Worm (Caenorhabditis elegans) whole organism, L4 larva: Measurements from ENCODE around the gene atx-3.

Experiments
- D1046.2 ChIP-seq: fragments of 200-800 bp; sonication (Bioruptor generic); IDR thresholded peaks from 2 replicates; pipeline ENCODE4 v1.3.6; 2022; ENCODE audit warnings: missing genetic modification characterization, missing compliant biosample characterization
- F10B5.3 ChIP-seq: sonication (generic microtip); optimal IDR thresholded peaks from 2 replicates; lab custom pipeline; 2016; ENCODE audit warnings: mild to moderate bottlenecking, missing genetic modification characterization, missing compliant biosample characterization
- F26F4.8 ChIP-seq: fragments of 200-800 bp; sonication (Bioruptor generic); conservative IDR thresholded peaks from 2 replicates; pipeline ENCODE4 v1.3.6; 2022; ENCODE audit warnings: missing genetic modification characterization, missing compliant biosample characterization
- F49E8.2 ChIP-seq: sonication (generic microtip); optimal IDR thresholded peaks from 2 replicates; lab custom pipeline; 2016; ENCODE audit warnings: missing compliant biosample characterization, mild to moderate bottlenecking, missing genetic modification characterization, borderline replicate concordance
- R02D3.7 ChIP-seq: fragments of 150-350 bp; sonication (generic microtip); optimal IDR thresholded peaks from 3 replicates; lab custom pipeline; 2014; ENCODE audit warnings: missing biosample characterization, missing genetic modification characterization
- T20F7.1 ChIP-seq: fragments of 200-800 bp; sonication (Bioruptor generic); optimal IDR thresholded peaks from 2 replicates; lab custom pipeline; 2018; ENCODE audit warnings: mild to moderate bottlenecking, missing genetic modification characterization, missing compliant biosample characterization
- Y5F2A.4 ChIP-seq: fragments of 200-800 bp; sonication (Bioruptor generic); optimal IDR thresholded peaks from 2 replicates; lab custom pipeline; 2018; ENCODE audit warnings: mild to moderate bottlenecking, missing genetic modification characterization, missing compliant biosample characterization
- ZK546.5 ChIP-seq, 2 experiments: sonication (generic microtip); optimal IDR thresholded peaks; 2 replicates each; lab custom pipeline; 2017; ENCODE audit warnings: missing biosample characterization in 2 of 2, missing genetic modification characterization in 2 of 2
- aha-1 ChIP-seq: fragments of 150-350 bp; peaks from one replicate; lab custom pipeline; 2014; ENCODE audit warnings: missing biosample characterization, missing genetic modification characterization
- aly-2 ChIP-seq: sonication (generic microtip); optimal IDR thresholded peaks from 2 replicates; lab custom pipeline; 2018; ENCODE audit warnings: missing biosample characterization, missing genetic modification characterization
- ceh-20 ChIP-seq: fragments of 200-800 bp; sonication (Bioruptor generic); IDR thresholded peaks from 2 replicates; pipeline ENCODE4 v1.3.6; 2022; ENCODE audit warnings: missing genetic modification reagents, missing genetic modification characterization, missing compliant biosample characterization
- ceh-32 ChIP-seq: sonication (generic microtip); optimal IDR thresholded peaks from 2 replicates; lab custom pipeline; 2016; ENCODE audit warnings: mild to moderate bottlenecking, missing genetic modification characterization, missing compliant biosample characterization; ENCODE audit not compliant: poor library complexity
- cey-2 ChIP-seq: sonication (generic microtip); optimal IDR thresholded peaks from 3 replicates; lab custom pipeline; 2017; ENCODE audit warnings: missing genetic modification characterization, mild to moderate bottlenecking, missing compliant biosample characterization, antibody characterized with exemption, borderline replicate concordance; ENCODE audit not compliant: insufficient read depth
- ctbp-1 ChIP-seq: fragments of 200-800 bp; sonication (Bioruptor generic); IDR thresholded peaks from 2 replicates; pipeline ENCODE4 v1.3.6; 2022; ENCODE audit warnings: missing genetic modification reagents, missing genetic modification characterization, missing compliant biosample characterization
- daf-19 ChIP-seq: fragments of 200-800 bp; sonication (Bioruptor generic); conservative IDR thresholded peaks from 2 replicates; pipeline ENCODE4 v1.3.6; 2022; ENCODE audit warnings: missing genetic modification characterization, missing compliant biosample characterization
- daf-8 ChIP-seq: fragments of 200-800 bp; sonication (Bioruptor generic); IDR thresholded peaks from 2 replicates; pipeline ENCODE4 v1.3.6; 2022; ENCODE audit warnings: missing genetic modification characterization, missing compliant biosample characterization
- dmd-6 ChIP-seq: fragments of 200-800 bp; sonication (Bioruptor generic); IDR thresholded peaks from 2 replicates; pipeline ENCODE4 v1.3.6; 2022; ENCODE audit warnings: missing genetic modification reagents, missing genetic modification characterization, missing compliant biosample characterization
- dmd-9 ChIP-seq: fragments of 200-800 bp; sonication (Bioruptor generic); IDR thresholded peaks from 2 replicates; pipeline ENCODE4 v1.3.6; 2022; ENCODE audit warnings: missing genetic modification reagents, missing genetic modification characterization, missing compliant biosample characterization
- dpl-1 ChIP-seq: fragments of 150-350 bp; optimal IDR thresholded peaks from 2 replicates; lab custom pipeline; 2014; ENCODE audit warnings: missing biosample characterization, missing genetic modification reagents, missing genetic modification characterization
- egl-27 ChIP-seq: sonication (generic microtip); optimal IDR thresholded peaks from 3 replicates; lab custom pipeline; 2017; ENCODE audit warnings: missing biosample characterization, missing genetic modification reagents, missing genetic modification characterization
- egl-43 ChIP-seq: fragments of 200-800 bp; sonication (Bioruptor generic); IDR thresholded peaks from 2 replicates; pipeline ENCODE4 v1.3.6; 2022; ENCODE audit warnings: missing genetic modification reagents, missing genetic modification characterization, missing compliant biosample characterization
- fkh-10 ChIP-seq: fragments of 150-350 bp; optimal IDR thresholded peaks from 2 replicates; lab custom pipeline; 2014; ENCODE audit warnings: missing biosample characterization, missing genetic modification reagents, missing genetic modification characterization
- hif-1 ChIP-seq, 2 experiments: sonication (generic microtip); optimal IDR thresholded peaks; 2 replicates each; lab custom pipeline; 2016 to 2017; ENCODE audit warnings: missing compliant biosample characterization in 2 of 2, missing genetic modification characterization in 2 of 2, missing genetic modification reagents in 2 of 2, missing genotype in 2 of 2, mild to moderate bottlenecking in 1 of 2
- hlh-11 ChIP-seq: fragments of 200-800 bp; sonication (Bioruptor generic); optimal IDR thresholded peaks from 2 replicates; lab custom pipeline; 2018; ENCODE audit warnings: mild to moderate bottlenecking, missing genetic modification characterization, missing compliant biosample characterization
- hmg-1.1 ChIP-seq: fragments of 200-800 bp; sonication (Bioruptor generic); IDR thresholded peaks from 2 replicates; pipeline ENCODE4 v1.3.6; 2022; ENCODE audit warnings: missing genetic modification reagents, missing genetic modification characterization, missing compliant biosample characterization
- lim-7 ChIP-seq: fragments of 200-800 bp; sonication (Bioruptor generic); IDR thresholded peaks from 2 replicates; pipeline ENCODE4 v1.3.6; 2022; ENCODE audit warnings: missing genetic modification characterization, missing compliant biosample characterization
- lin-13 ChIP-seq: fragments of 150-350 bp; optimal IDR thresholded peaks from 2 replicates; lab custom pipeline; 2014; ENCODE audit warnings: missing biosample characterization, missing genetic modification reagents, missing genetic modification characterization
- lin-29 ChIP-seq: fragments of 200-800 bp; sonication (Bioruptor generic); IDR thresholded peaks from 2 replicates; pipeline ENCODE4 v1.3.6; 2022; ENCODE audit warnings: missing genetic modification reagents, missing genetic modification characterization, missing compliant biosample characterization
- lsy-2 ChIP-seq, 2 experiments: fragments of 150-350 bp in 1 of 2; sonication (generic microtip) in 1 of 2; optimal IDR thresholded peaks; 2 replicates each; lab custom pipeline; 2014 to 2017; ENCODE audit warnings: missing biosample characterization in 2 of 2, missing genetic modification characterization in 2 of 2
- mdl-1 ChIP-seq, 2 experiments: fragments of 150-350 bp in 1 of 2; sonication (generic microtip) in 1 of 2; optimal IDR thresholded peaks; 2 replicates each; lab custom pipeline; 2014 to 2017; ENCODE audit warnings: missing biosample characterization in 2 of 2, missing genetic modification characterization in 2 of 2
- mep-1 ChIP-seq: fragments of 150-350 bp; sonication (generic microtip); optimal IDR thresholded peaks from 3 replicates; lab custom pipeline; 2014; ENCODE audit warnings: missing biosample characterization, missing genetic modification characterization
- mxl-3 ChIP-seq: fragments of 200-800 bp; sonication (Bioruptor generic); optimal IDR thresholded peaks from 2 replicates; lab custom pipeline; 2018; ENCODE audit warnings: mild to moderate bottlenecking, missing genetic modification characterization, missing compliant biosample characterization
- nhr-102 ChIP-seq: sonication (generic microtip); optimal IDR thresholded peaks from 2 replicates; lab custom pipeline; 2016; ENCODE audit warnings: mild to moderate bottlenecking, missing genetic modification characterization, moderate library complexity, missing compliant biosample characterization
- nhr-25 ChIP-seq: sonication (generic microtip); optimal IDR thresholded peaks from 2 replicates; lab custom pipeline; 2017; ENCODE audit warnings: missing genetic modification characterization, mild to moderate bottlenecking, missing compliant biosample characterization, antibody characterized with exemption, moderate library complexity, borderline replicate concordance; ENCODE audit not compliant: insufficient read depth
- nhr-28 ChIP-seq: fragments of 150-350 bp; optimal IDR thresholded peaks from 2 replicates; lab custom pipeline; 2014; ENCODE audit warnings: missing biosample characterization, missing genetic modification characterization
- nhr-42 ChIP-seq: fragments of 200-800 bp; sonication (Bioruptor generic); IDR thresholded peaks from 2 replicates; pipeline ENCODE4 v1.3.6; 2022; ENCODE audit warnings: missing genetic modification characterization, missing compliant biosample characterization
- nhr-48 ChIP-seq: sonication (generic microtip); optimal IDR thresholded peaks from 2 replicates; lab custom pipeline; 2016; ENCODE audit warnings: mild to moderate bottlenecking, missing genetic modification characterization, missing compliant biosample characterization
- nhr-6 ChIP-seq: fragments of 150-350 bp; optimal IDR thresholded peaks from 2 replicates; lab custom pipeline; 2014; ENCODE audit warnings: missing biosample characterization, missing genetic modification characterization
- nhr-76 ChIP-seq: fragments of 150-350 bp; optimal IDR thresholded peaks from 2 replicates; lab custom pipeline; 2014; ENCODE audit warnings: missing biosample characterization, missing genetic modification characterization
- nhr-77 ChIP-seq: fragments of 150-350 bp; optimal IDR thresholded peaks from 2 replicates; lab custom pipeline; 2014; ENCODE audit warnings: missing biosample characterization, missing genetic modification characterization
- pqm-1 ChIP-seq: sonication (generic microtip); optimal IDR thresholded peaks from 2 replicates; lab custom pipeline; 2017; ENCODE audit warnings: missing biosample characterization, missing genetic modification characterization
- rbr-2 ChIP-seq: sonication (generic microtip); optimal IDR thresholded peaks from 2 replicates; lab custom pipeline; 2016; ENCODE audit warnings: missing genotype, missing genetic modification characterization, missing compliant biosample characterization
- saeg-2 ChIP-seq: fragments of 200-800 bp; sonication (Bioruptor generic); IDR thresholded peaks from 2 replicates; pipeline ENCODE4 v1.3.6; 2022; ENCODE audit warnings: missing genetic modification reagents, missing genetic modification characterization, missing compliant biosample characterization
- spr-1 ChIP-seq: sonication (generic microtip); optimal IDR thresholded peaks from 2 replicates; lab custom pipeline; 2016; ENCODE audit warnings: mild to moderate bottlenecking, missing genetic modification characterization, missing compliant biosample characterization
- unc-39 ChIP-seq: sonication (generic microtip); optimal IDR thresholded peaks from 2 replicates; lab custom pipeline; 2017; ENCODE audit warnings: missing biosample characterization, missing genetic modification characterization
- unc-62 ChIP-seq, 3 experiments: fragments of 150-350 bp in 1 of 3; sonication (generic microtip); optimal IDR thresholded peaks in 2 of 3; peaks in 1 of 3; 1 replicate in 1 of 3; 2 replicates in 2 of 3; lab custom pipeline; 2014 to 2017; ENCODE audit warnings: missing biosample characterization in 3 of 3, missing genetic modification characterization in 3 of 3, missing genetic modification reagents in 3 of 3, missing genotype in 1 of 3
- vab-7 ChIP-seq: fragments of 200-800 bp; sonication (Bioruptor generic); IDR thresholded peaks from 2 replicates; pipeline ENCODE4 v1.3.6; 2022; ENCODE audit warnings: missing genetic modification reagents, missing genetic modification characterization, missing compliant biosample characterization
- zfp-2 ChIP-seq: sonication (generic microtip); optimal IDR thresholded peaks from 2 replicates; lab custom pipeline; 2016; ENCODE audit warnings: mild to moderate bottlenecking, missing genetic modification characterization, missing compliant biosample characterization
- zip-11 ChIP-seq: fragments of 200-800 bp; sonication (Bioruptor generic); IDR thresholded peaks from 2 replicates; pipeline ENCODE4 v1.3.6; 2022; ENCODE audit warnings: missing genetic modification characterization, missing compliant biosample characterization
- ztf-11 ChIP-seq: fragments of 150-350 bp; optimal IDR thresholded peaks from 2 replicates; lab custom pipeline; 2014; ENCODE audit warnings: missing biosample characterization, missing genetic modification characterization

atx-3 gene

DNA sequence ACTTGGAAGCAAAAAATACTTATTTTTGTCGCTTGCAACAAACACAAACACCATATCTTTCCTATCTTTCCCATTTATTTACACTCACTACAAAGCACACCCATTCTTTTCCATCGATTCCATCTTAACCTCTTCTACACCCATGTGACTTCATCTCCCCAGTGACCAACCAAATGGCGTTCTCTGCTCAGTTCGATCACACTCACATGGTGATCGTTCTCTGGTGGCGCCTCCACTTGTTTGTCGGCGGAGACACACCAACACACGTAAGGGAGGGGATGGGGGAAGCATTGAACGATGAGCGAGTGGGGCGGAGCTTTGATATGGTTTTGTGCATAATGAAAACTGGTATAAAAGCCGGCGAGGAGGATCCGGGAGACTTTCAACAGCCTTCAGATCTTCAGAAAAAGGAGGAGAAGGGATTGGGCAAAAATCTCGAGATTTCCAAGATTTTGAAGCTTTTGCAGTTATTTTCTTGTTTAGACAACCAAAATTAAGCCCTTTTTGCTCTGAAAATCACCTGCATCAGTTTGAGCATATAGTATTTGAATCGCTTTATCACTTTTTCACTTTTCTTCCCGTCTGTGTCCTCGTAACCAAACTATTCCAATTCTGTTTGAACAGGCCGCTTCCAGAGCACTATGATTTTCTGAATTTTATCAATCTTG is 10.6 kb downstream of the atx-3 start (continued):
- TF ChIP-seq Y5F2A.4 (GFP tag; lab: Kevin White, UChicago) = no peak
- TF ChIP-seq nhr-48 (tag; lab: Kevin White, UChicago) = peak; percentile 65
- TF ChIP-seq ceh-32 (tag; lab: Kevin White, UChicago) = no peak
- peak; percentile 62 for TF ChIP-seq dmd-6 (GFP tag; lab: Robert Waterston, UW)
- TF ChIP-seq dmd-9 (GFP tag; lab: Robert Waterston, UW) = no peak
- no peak for TF ChIP-seq lim-7
- TF ChIP-seq ceh-20 (GFP tag; lab: Robert Waterston, UW) = peak; percentile 77; the same call in 1 of the 2 replicates
- no peak for TF ChIP-seq spr-1 (tag; lab: Kevin White, UChicago)
- peak; percentile 64 for TF ChIP-seq dpl-1
- TF ChIP-seq lsy-2 (tag; optimal IDR thresholded peaks at IDR 0.05; lab: Kevin White, UChicago) = peak; percentile 75 to 79
- peak; percentile 93 for TF ChIP-seq hlh-11 (tag; lab: Kevin White, UChicago)
- TF ChIP-seq nhr-102 (tag; lab: Kevin White, UChicago) = peak; percentile 74
- TF ChIP-seq F26F4.8 (GFP tag; lab: Robert Waterston, UW) = no peak
- peak; percentile 99 for TF ChIP-seq aha-1 (tag; lab: Kevin White, UChicago)
- TF ChIP-seq nhr-77 (tag; lab: Kevin White, UChicago) = peak; percentile 96
- no peak for TF ChIP-seq egl-43
- no peak for TF ChIP-seq zfp-2 (tag; lab: Kevin White, UChicago)
- no peak for TF ChIP-seq ZK546.5 (tag; optimal IDR thresholded peaks at IDR 0.05; lab: Kevin White, UChicago)
- TF ChIP-seq nhr-25 = no peak
- no peak for TF ChIP-seq ztf-11
- peak; percentile 67 for TF ChIP-seq nhr-6 (tag; lab: Kevin White, UChicago)
- TF ChIP-seq zip-11 (GFP tag; lab: Robert Waterston, UW) = no peak
- TF ChIP-seq D1046.2 = no peak
- no peak for TF ChIP-seq lin-13
- peak; percentile 60 to 98 for TF ChIP-seq mdl-1 (tag; optimal IDR thresholded peaks at IDR 0.05; lab: Kevin White, UChicago)
- no peak for TF ChIP-seq R02D3.7 (tag; lab: Kevin White, UChicago)
- TF ChIP-seq unc-62 (GFP tag; optimal IDR thresholded peaks at IDR 0.05 in 1 of 2; lab: Kevin White, UChicago) = peak in 1 of 2 experiments; percentile 99
- no peak for TF ChIP-seq unc-62 (tag; optimal IDR thresholded peaks at IDR 0.05; lab: Kevin White, UChicago)
- peak; percentile 98 for TF ChIP-seq nhr-28 (tag; lab: Kevin White, UChicago)
- peak; percentile 90 for TF ChIP-seq mep-1
- TF ChIP-seq pqm-1 = no peak
- TF ChIP-seq egl-27 = no peak
- TF ChIP-seq rbr-2 = peak; percentile 63
- TF ChIP-seq unc-39 (tag; lab: Kevin White, UChicago) = no peak
- no peak for TF ChIP-seq nhr-76 (tag; lab: Kevin White, UChicago)
- TF ChIP-seq daf-8 (GFP tag; lab: Robert Waterston, UW) = no peak
- no peak for TF ChIP-seq nhr-42
- peak; percentile 60; the same call in 1 of the 2 replicates for TF ChIP-seq hmg-1.1 (GFP tag; lab: Robert Waterston, UW)
- no peak for TF ChIP-seq F10B5.3 (tag; lab: Kevin White, UChicago)
- peak; percentile 64 for TF ChIP-seq mxl-3 (GFP tag; lab: Kevin White, UChicago)
- TF ChIP-seq lin-29 (GFP tag; lab: Robert Waterston, UW) = no peak
- TF ChIP-seq hif-1 (tag; optimal IDR thresholded peaks at IDR 0.05; lab: Kevin White, UChicago) = peak in 1 of 2 experiments; percentile 70
- 0 out of 2 replicates have a peak, but pooled peaks have one; percentile 29 for TF ChIP-seq ctbp-1 (GFP tag; lab: Robert Waterston, UW)
- no peak for TF ChIP-seq vab-7 (GFP tag; lab: Robert Waterston, UW)
- no peak for TF ChIP-seq aly-2
- TF ChIP-seq cey-2 = no peak
- TF ChIP-seq daf-19 (GFP tag; lab: Robert Waterston, UW) = no peak
- peak; percentile 70 for TF ChIP-seq T20F7.1 (GFP tag; lab: Kevin White, UChicago)
- TF ChIP-seq fkh-10 = no peak
- TF ChIP-seq F49E8.2 = no peak
- TF ChIP-seq saeg-2 (GFP tag; lab: Robert Waterston, UW) = no peak
